Worm (Caenorhabditis elegans) whole organism, mixed stage, embryonic: ENCODE measurements around the gene Y49A3A.3.

Experiments
- lin-13 ChIP-seq: fragments of 150-350 bp; optimal IDR thresholded peaks from 2 replicates; lab custom pipeline; 2014; ENCODE audit warnings: missing biosample characterization, missing genetic modification characterization
- mab-5 ChIP-seq: fragments of 150-350 bp; optimal IDR thresholded peaks from 2 replicates; lab custom pipeline; 2014; ENCODE audit warnings: missing biosample characterization, missing genetic modification characterization
- mep-1 ChIP-seq: fragments of 150-350 bp; optimal IDR thresholded peaks from 2 replicates; lab custom pipeline; 2017; ENCODE audit warnings: missing biosample characterization, missing genetic modification reagents, missing genetic modification characterization, inconsistent platforms
- nhr-12 ChIP-seq: fragments of 150-350 bp; optimal IDR thresholded peaks from 2 replicates; lab custom pipeline; 2014; ENCODE audit warnings: missing biosample characterization, missing genetic modification characterization
- nhr-237 ChIP-seq: fragments of 150-350 bp; optimal IDR thresholded peaks from 2 replicates; lab custom pipeline; 2014; ENCODE audit warnings: missing biosample characterization, missing genetic modification characterization
- nhr-28 ChIP-seq: fragments of 150-350 bp; optimal IDR thresholded peaks from 2 replicates; lab custom pipeline; 2014; ENCODE audit warnings: missing biosample characterization, missing genetic modification characterization
- pha-4 ChIP-seq: fragments of 150-350 bp; optimal IDR thresholded peaks from 2 replicates; lab custom pipeline; 2018; ENCODE audit warnings: missing biosample characterization, missing genetic modification reagents, missing genetic modification characterization
- snpc-4 ChIP-seq: fragments of 150-350 bp; optimal IDR thresholded peaks from 2 replicates; lab custom pipeline; 2014; ENCODE audit warnings: missing biosample characterization, missing genetic modification characterization
- unc-62 ChIP-seq: fragments of 150-350 bp; optimal IDR thresholded peaks from 2 replicates; lab custom pipeline; 2014; ENCODE audit warnings: missing biosample characterization, missing genetic modification reagents, missing genetic modification characterization
- zip-8 ChIP-seq: fragments of 150-350 bp; optimal IDR thresholded peaks from 2 replicates; lab custom pipeline; 2014; ENCODE audit warnings: missing biosample characterization, missing genetic modification characterization

- TF ChIP-seq mab-5 (no peak), nhr-237 (peak; percentile 86), unc-62 (GFP tag; lab: Kevin White, UChicago) (peak; percentile 27), lin-13 (tag; lab: Kevin White, UChicago) (peak; percentile 70), nhr-28 (tag; lab: Kevin White, UChicago) (no peak), snpc-4 (tag; lab: Kevin White, UChicago) (no peak), zip-8 (tag; lab: Kevin White, UChicago) (no peak), mep-1 (tag; lab: Kevin White, UChicago) (peak; percentile 97), nhr-12 (tag; lab: Kevin White, UChicago) (no peak), pha-4 (tag; lab: Kevin White, UChicago) (peak; percentile 58)
Observed at ce11 chrV:14347234-14347826, 6.9 kb upstream of the Y49A3A.3 start, which contains the start of gene cept-2.
